Fruit fly (Drosophila melanogaster): ENCODE measurements around the gene RhoGDI.

DNA sequence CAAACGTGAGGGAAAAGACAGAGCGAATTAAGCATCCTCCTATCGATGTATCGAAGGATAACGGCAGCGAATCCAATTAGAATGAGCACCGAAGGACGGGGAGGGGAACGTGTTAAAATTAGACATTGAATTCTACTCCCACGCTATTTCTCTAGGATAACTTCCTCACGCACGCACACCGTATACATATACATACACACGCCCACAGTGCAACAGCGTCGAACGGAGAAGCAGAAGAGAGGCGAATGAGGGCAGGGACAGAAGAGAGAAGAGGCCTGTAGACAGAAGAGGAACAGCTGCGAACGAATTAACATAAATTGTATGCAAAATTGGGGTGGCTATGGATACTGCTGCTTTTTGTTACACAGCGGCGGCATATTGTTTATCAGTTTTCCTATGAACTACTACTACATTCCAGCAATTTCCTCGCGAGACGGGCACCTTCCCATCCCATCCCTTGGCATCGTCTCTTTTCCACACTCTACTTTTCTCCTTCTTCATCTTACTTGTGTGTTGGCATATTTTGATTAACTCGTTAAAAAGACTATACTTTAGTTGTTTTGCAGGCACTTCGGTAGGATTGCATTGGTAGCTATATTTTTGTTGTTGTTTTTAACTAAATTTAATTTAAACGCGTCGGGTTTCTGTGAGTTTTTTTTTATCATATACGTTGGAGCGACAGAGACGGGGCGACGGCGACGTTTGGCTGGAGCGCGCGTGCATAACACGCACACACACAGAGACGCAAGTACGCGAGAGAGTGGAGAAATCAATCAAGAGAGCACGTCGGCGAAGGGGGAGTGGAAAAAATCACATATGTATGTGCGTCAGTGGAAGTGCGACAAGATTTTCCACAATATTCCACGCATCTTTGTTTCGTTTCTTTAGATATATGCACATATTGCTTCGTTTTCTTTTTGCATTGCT, 20.1 kb upstream of the RhoGDI start:
- TF ChIP-seq psq (GFP tag; optimal IDR thresholded peaks at IDR 0.05) (peak; percentile 11), woc (GFP tag; optimal IDR thresholded peaks at IDR 0.05) (peak; percentile 32), Vsx2 (GFP tag; optimal IDR thresholded peaks at IDR 0.05; ENCODE audit: partially characterized antibody) (no peak), Abd-B (GFP tag; optimal IDR thresholded peaks at IDR 0.05) (no peak), usp (GFP tag; optimal IDR thresholded peaks at IDR 0.05) (no peak), Myc (optimal IDR thresholded peaks at IDR 0.05) (no peak), dl (GFP tag; optimal IDR thresholded peaks at IDR 0.05; ENCODE audit: insufficient read depth in 1 of 2, partially characterized antibody in 2 of 2) (peak in 1 of 2 experiments; percentile 48), fru (GFP tag; optimal IDR thresholded peaks at IDR 0.05) (peak; percentile 17)

Data from whole organism, wandering third instar larva.